Worm (Caenorhabditis elegans) whole organism, early embryonic: ENCODE data around the gene idpp-15.

Experiments used
- ama-1 ChIP-seq: fragments of 150-350 bp; optimal IDR thresholded peaks from 2 replicates; lab custom pipeline; 2014
- tbx-37 ChIP-seq: fragments of 200-800 bp; sonication (Bioruptor generic); conservative IDR thresholded peaks from 2 replicates; pipeline ENCODE4 v1.3.6; 2022; ENCODE audit warnings: missing genetic modification reagents, missing genetic modification characterization, missing compliant biosample characterization
- tra-4 ChIP-seq: sonication (generic microtip); optimal IDR thresholded peaks from 2 replicates; lab custom pipeline; 2017; ENCODE audit warnings: missing genetic modification characterization, missing compliant biosample characterization

- TF ChIP-seq tbx-37 (GFP tag; lab: Robert Waterston, UW) (no peak), tra-4 (tag; lab: Kevin White, UChicago) (no peak), ama-1 (lab: Kevin White, UChicago) (no peak)
These were observed 9.0 kb downstream of the idpp-15 start for ce11 chrIII:8533900-8534299.
